Fruit fly (Drosophila melanogaster) whole organism, embryonic: Measurements from ENCODE around the gene CG34117.
A peak's percentile ranks its signal among the peaks of the same experiment; 100 is the strongest.

Source experiments
- Asciz ChIP-seq: fragments of 200-800 bp; sonication (Bioruptor generic); optimal IDR thresholded peaks from 2 replicates; lab custom pipeline; 2017; ENCODE audit warnings: missing biosample characterization, mild to moderate bottlenecking, missing genetic modification characterization, missing genetic modification reagents
- Bgb ChIP-seq: fragments of 200-800 bp; sonication (Bioruptor generic); IDR thresholded peaks from 2 replicates; pipeline ENCODE4 v1.3.6; 2022; ENCODE audit warnings: missing biosample characterization, missing genetic modification characterization; ENCODE audit not compliant: partially characterized antibody
- BtbVII ChIP-seq: fragments of 200-800 bp; sonication (Bioruptor generic); optimal IDR thresholded peaks from 3 replicates; lab custom pipeline; 2017; ENCODE audit warnings: missing biosample characterization, mild to moderate bottlenecking, missing genetic modification characterization
- CG10147 ChIP-seq: fragments of 200-800 bp; sonication (Bioruptor generic); optimal IDR thresholded peaks from 2 replicates; lab custom pipeline; 2019; ENCODE audit warnings: missing biosample characterization, mild to moderate bottlenecking, missing genetic modification characterization, moderate library complexity
- CG11456 ChIP-seq: fragments of 200-800 bp; sonication (Bioruptor generic); IDR thresholded peaks from 3 replicates; pipeline ENCODE4 v1.3.6; 2022; ENCODE audit warnings: missing biosample characterization, missing genetic modification characterization
- CG12769 ChIP-seq: fragments of 200-800 bp; sonication (Bioruptor generic); optimal IDR thresholded peaks from 2 replicates; lab custom pipeline; 2019; ENCODE audit warnings: missing biosample characterization, mild to moderate bottlenecking, missing genetic modification characterization, moderate library complexity
- CG14860 ChIP-seq: fragments of 200-800 bp; sonication (Bioruptor generic); IDR thresholded peaks from 3 replicates; pipeline ENCODE4 v1.3.6; 2022; ENCODE audit warnings: missing biosample characterization, missing genetic modification characterization; ENCODE audit not compliant: partially characterized antibody
- CG15514 ChIP-seq: fragments of 200-800 bp; sonication (Bioruptor generic); optimal IDR thresholded peaks from 3 replicates; lab custom pipeline; 2017; ENCODE audit warnings: missing biosample characterization, missing genetic modification characterization, mild to moderate bottlenecking, moderate library complexity, missing genetic modification reagents
- CG18476 ChIP-seq: fragments of 200-800 bp; sonication (Bioruptor generic); optimal IDR thresholded peaks from 2 replicates; lab custom pipeline; 2016; ENCODE audit warnings: missing biosample characterization, mild to moderate bottlenecking, missing genetic modification characterization
- CG2129 ChIP-seq: fragments of 200-800 bp; sonication (Bioruptor generic); IDR thresholded peaks from 2 replicates; pipeline ENCODE4 v1.3.6; 2022; ENCODE audit warnings: missing biosample characterization, missing genetic modification characterization; ENCODE audit not compliant: partially characterized antibody
- CG2199 ChIP-seq: fragments of 200-800 bp; sonication (Bioruptor generic); IDR thresholded peaks from 3 replicates; pipeline ENCODE4 v1.3.6; 2022; ENCODE audit warnings: missing biosample characterization, missing genetic modification characterization
- CG30431 ChIP-seq: fragments of 200-800 bp; sonication (Bioruptor generic); optimal IDR thresholded peaks from 2 replicates; lab custom pipeline; 2017; ENCODE audit warnings: missing biosample characterization, missing genetic modification characterization
- CG31224 ChIP-seq: fragments of 200-800 bp; sonication (Bioruptor generic); IDR thresholded peaks from 2 replicates; pipeline ENCODE4 v1.3.6; 2022; ENCODE audit warnings: missing biosample characterization, missing genetic modification characterization
- CG4424 ChIP-seq: fragments of 200-800 bp; sonication (Bioruptor generic); optimal IDR thresholded peaks from 3 replicates; lab custom pipeline; 2016; ENCODE audit warnings: missing biosample characterization, missing genetic modification characterization
- CG6854 ChIP-seq: fragments of 200-800 bp; sonication (Bioruptor generic); optimal IDR thresholded peaks from 3 replicates; lab custom pipeline; 2017; ENCODE audit warnings: missing biosample characterization, mild to moderate bottlenecking, missing genetic modification characterization
- CG8478 ChIP-seq: fragments of >200 bp; optimal IDR thresholded peaks from 2 replicates; lab custom pipeline; 2018
- Dip3 ChIP-seq: fragments of 200-800 bp; sonication (Bioruptor generic); optimal IDR thresholded peaks from 3 replicates; lab custom pipeline; 2016; ENCODE audit warnings: missing biosample characterization, missing genetic modification characterization
- Fer1 ChIP-seq: fragments of 200-800 bp; sonication (Bioruptor generic); optimal IDR thresholded peaks from 2 replicates; lab custom pipeline; 2017; ENCODE audit warnings: missing biosample characterization, mild to moderate bottlenecking, missing genetic modification characterization
- Hsf ChIP-seq: fragments of 200-800 bp; sonication (Bioruptor generic); optimal IDR thresholded peaks from 3 replicates; lab custom pipeline; 2016; ENCODE audit warnings: missing biosample characterization, missing genetic modification characterization
- MTF-1 ChIP-seq: fragments of 200-800 bp; sonication (Bioruptor generic); optimal IDR thresholded peaks from 2 replicates; lab custom pipeline; 2018; ENCODE audit warnings: missing biosample characterization, mild to moderate bottlenecking, missing genetic modification characterization, borderline replicate concordance
- Mad ChIP-seq: fragments of 200-800 bp; sonication (Bioruptor generic); optimal IDR thresholded peaks from 2 replicates; lab custom pipeline; 2016; ENCODE audit warnings: missing biosample characterization, missing genetic modification characterization
- Mes4 ChIP-seq: fragments of 200-800 bp; sonication (Bioruptor generic); optimal IDR thresholded peaks from 2 replicates; lab custom pipeline; 2016; ENCODE audit warnings: missing biosample characterization, missing genetic modification characterization
- Nf-YC ChIP-seq: fragments of 200-800 bp; optimal IDR thresholded peaks from 3 replicates; lab custom pipeline; 2019; ENCODE audit warnings: missing biosample characterization, mild to moderate bottlenecking, missing genetic modification characterization, moderate library complexity
- Optix ChIP-seq: fragments of 200-800 bp; sonication (Bioruptor generic); IDR thresholded peaks from 3 replicates; pipeline ENCODE4 v1.3.6; 2022; ENCODE audit warnings: missing biosample characterization, missing genetic modification characterization
- Six4 ChIP-seq: fragments of 200-800 bp; sonication (Bioruptor generic); optimal IDR thresholded peaks from 2 replicates; lab custom pipeline; 2016; ENCODE audit warnings: missing biosample characterization, missing genetic modification characterization
- Spps ChIP-seq: fragments of 200-800 bp; sonication (Bioruptor generic); optimal IDR thresholded peaks from 2 replicates; lab custom pipeline; 2018; ENCODE audit warnings: missing biosample characterization, mild to moderate bottlenecking, missing genetic modification characterization
- aop ChIP-seq: fragments of 200-800 bp; sonication (Bioruptor generic); IDR thresholded peaks from 2 replicates; pipeline ENCODE4 v1.3.6; 2022; ENCODE audit warnings: missing biosample characterization, missing genetic modification characterization
- bsh ChIP-seq, 2 experiments: fragments of 200-800 bp; sonication (Bioruptor generic); optimal IDR thresholded peaks; 2 replicates each; lab custom pipeline; 2017 to 2018; ENCODE audit warnings: mild to moderate bottlenecking in 2 of 2, missing biosample characterization in 2 of 2, missing genetic modification characterization in 2 of 2, moderate library complexity in 1 of 2
- caup ChIP-seq: fragments of 200-800 bp; sonication (Bioruptor generic); optimal IDR thresholded peaks from 3 replicates; lab custom pipeline; 2017; ENCODE audit warnings: missing biosample characterization, mild to moderate bottlenecking, missing genetic modification characterization, moderate library complexity; ENCODE audit not compliant: severe bottlenecking
- dysf ChIP-seq: fragments of 200-800 bp; sonication (Bioruptor generic); IDR thresholded peaks from 3 replicates; pipeline ENCODE4 v1.3.6; 2022; ENCODE audit warnings: missing biosample characterization, missing genetic modification characterization
- esg ChIP-seq: fragments of 200-800 bp; sonication (Bioruptor generic); conservative IDR thresholded peaks from 2 replicates; pipeline ENCODE4 v1.3.6; 2022; ENCODE audit warnings: missing biosample characterization, missing genetic modification characterization
- fd3F ChIP-seq: fragments of 200-800 bp; sonication (Bioruptor generic); optimal IDR thresholded peaks from 2 replicates; lab custom pipeline; 2018; ENCODE audit warnings: missing biosample characterization, mild to moderate bottlenecking, missing genetic modification characterization, moderate library complexity
- ftz-f1 ChIP-seq: fragments of 200-800 bp; sonication (Bioruptor generic); optimal IDR thresholded peaks from 2 replicates; lab custom pipeline; 2016; ENCODE audit warnings: missing biosample characterization, missing genetic modification characterization
- lmd ChIP-seq: fragments of 200-800 bp; sonication (Bioruptor generic); IDR thresholded peaks from 2 replicates; pipeline ENCODE4 v1.3.6; 2022; ENCODE audit warnings: missing biosample characterization, missing genetic modification characterization
- mirr ChIP-seq: fragments of 200-800 bp; sonication (Bioruptor generic); optimal IDR thresholded peaks from 3 replicates; lab custom pipeline; 2018; ENCODE audit warnings: missing biosample characterization, mild to moderate bottlenecking, missing genetic modification characterization
- nom ChIP-seq: fragments of 200-800 bp; sonication (Bioruptor generic); optimal IDR thresholded peaks from 2 replicates; lab custom pipeline; 2017; ENCODE audit warnings: missing biosample characterization, missing genetic modification characterization, mild to moderate bottlenecking, moderate library complexity, missing genetic modification reagents
- peb ChIP-seq: fragments of 200-800 bp; sonication (Bioruptor generic); IDR thresholded peaks from 2 replicates; pipeline ENCODE4 v1.3.6; 2022; ENCODE audit warnings: missing biosample characterization, missing genetic modification characterization
- pho ChIP-seq: fragments of 200-800 bp; sonication (Bioruptor generic); optimal IDR thresholded peaks from 2 replicates; lab custom pipeline; 2016; ENCODE audit warnings: missing biosample characterization, missing genetic modification characterization
- prd ChIP-seq, 3 experiments: fragments of >200 bp in 2 of 3; fragments of 200-800 bp in 1 of 3; sonication (Bioruptor generic) in 1 of 3; optimal IDR thresholded peaks in 2 of 3; IDR thresholded peaks in 1 of 3; 2 replicates in 2 of 3; 3 replicates in 1 of 3; pipeline versions ENCODE4 v1.3.6 to Lab custom; 2017 to 2022; ENCODE audit warnings: missing biosample characterization in 1 of 3, missing genetic modification characterization in 1 of 3
- repo ChIP-seq: fragments of 200-800 bp; sonication (Bioruptor generic); optimal IDR thresholded peaks from 2 replicates; lab custom pipeline; 2016; ENCODE audit warnings: missing biosample characterization, missing genetic modification characterization
- salm ChIP-seq: fragments of 200-800 bp; sonication (Bioruptor generic); optimal IDR thresholded peaks from 2 replicates; lab custom pipeline; 2018; ENCODE audit warnings: missing biosample characterization, mild to moderate bottlenecking, missing genetic modification characterization
- schlank ChIP-seq: fragments of 200-800 bp; sonication (Bioruptor generic); optimal IDR thresholded peaks from 2 replicates; lab custom pipeline; 2018; ENCODE audit warnings: missing biosample characterization, mild to moderate bottlenecking, missing genetic modification characterization
- sima ChIP-seq: fragments of 200-800 bp; sonication (Bioruptor generic); optimal IDR thresholded peaks from 2 replicates; lab custom pipeline; 2016; ENCODE audit warnings: missing biosample characterization, missing genetic modification characterization
- slp2 ChIP-seq: fragments of 200-800 bp; sonication (Bioruptor generic); optimal IDR thresholded peaks from 2 replicates; lab custom pipeline; 2016; ENCODE audit warnings: missing biosample characterization, missing genetic modification characterization
- so ChIP-seq: fragments of 200-800 bp; sonication (Bioruptor generic); IDR thresholded peaks from 3 replicates; pipeline ENCODE4 v1.3.6; 2022; ENCODE audit warnings: missing biosample characterization, missing genetic modification characterization
- sqz ChIP-seq: fragments of 200-800 bp; sonication (Bioruptor generic); optimal IDR thresholded peaks from 3 replicates; lab custom pipeline; 2018; ENCODE audit warnings: missing biosample characterization, mild to moderate bottlenecking, missing genetic modification characterization
- tin ChIP-seq: fragments of 200-800 bp; sonication (Bioruptor generic); optimal IDR thresholded peaks from 3 replicates; lab custom pipeline; 2016; ENCODE audit warnings: missing biosample characterization, missing genetic modification characterization
- tx ChIP-seq: fragments of 200-800 bp; sonication (Bioruptor generic); optimal IDR thresholded peaks from 2 replicates; lab custom pipeline; 2016; ENCODE audit warnings: missing biosample characterization, missing genetic modification characterization
- unpg ChIP-seq: fragments of 200-800 bp; sonication (Bioruptor generic); optimal IDR thresholded peaks from 3 replicates; lab custom pipeline; 2018; ENCODE audit warnings: missing biosample characterization, mild to moderate bottlenecking, missing genetic modification characterization, moderate library complexity
- yki ChIP-seq: fragments of >200 bp; optimal IDR thresholded peaks from 3 replicates; lab custom pipeline; 2018

Gene CG34117

dm6 chr3R:9428988-9429387, 29.1 kb upstream of the CG34117 start (continued):
- TF ChIP-seq salm (tag; lab: Kevin White, UChicago) (peak; percentile 63), prd (optimal IDR thresholded peaks at IDR 0.05; lab: Kevin White, UChicago) (no peak), prd (GFP tag; IDR thresholded peaks at IDR 0.05; lab: Robert Waterston, UW) (peak; percentile 54; the same call in 2 of the 3 replicates), Nf-YC (tag; lab: Kevin White, UChicago) (no peak), CG11456 (peak; percentile 79), CG8478 (no peak), pho (GFP tag; lab: Kevin White, UChicago) (peak; percentile 66), CG10147 (GFP tag; lab: Kevin White, UChicago) (peak; percentile 17), Optix (GFP tag; lab: Robert Waterston, UW) (0 out of 3 replicates have a peak, but pooled peaks have one; percentile 47), Spps (tag; lab: Kevin White, UChicago) (no peak), sqz (GFP tag; lab: Kevin White, UChicago) (peak; percentile 14), aop (no peak), bsh (GFP tag; optimal IDR thresholded peaks at IDR 0.05; lab: Kevin White, UChicago) (peak in 1 of 2 experiments; percentile 65), Mes4 (GFP tag; lab: Kevin White, UChicago) (no peak), slp2 (GFP tag; lab: Kevin White, UChicago) (no peak), MTF-1 (GFP tag; lab: Kevin White, UChicago) (peak; percentile 41), CG15514 (peak; percentile 81), tin (GFP tag; lab: Kevin White, UChicago) (peak; percentile 39), Asciz (GFP tag; lab: Kevin White, UChicago) (no peak), tx (GFP tag; lab: Kevin White, UChicago) (peak; percentile 29), ftz-f1 (GFP tag; lab: Kevin White, UChicago) (peak; percentile 4), Mad (GFP tag; lab: Kevin White, UChicago) (peak; percentile 38), dysf (GFP tag; lab: Robert Waterston, UW) (peak; percentile 75), fd3F (GFP tag; lab: Kevin White, UChicago) (peak; percentile 38), Hsf (GFP tag; lab: Kevin White, UChicago) (peak; percentile 44), schlank (tag; lab: Kevin White, UChicago) (peak; percentile 72), esg (GFP tag; lab: Robert Waterston, UW) (0 out of 2 replicates have a peak, but pooled peaks have one; percentile 37), CG2199 (no peak; the same call in 1 of the 3 replicates), mirr (GFP tag; lab: Kevin White, UChicago) (peak; percentile 70), CG6854 (GFP tag; lab: Kevin White, UChicago) (peak; percentile 68), CG2129 (GFP tag; lab: Robert Waterston, UW) (no peak), BtbVII (GFP tag; lab: Kevin White, UChicago) (peak; percentile 79), CG18476 (GFP tag; lab: Kevin White, UChicago) (peak; percentile 20), Bgb (no peak), Dip3 (GFP tag; lab: Kevin White, UChicago) (peak; percentile 66), peb (GFP tag; lab: Robert Waterston, UW) (no peak), sima (GFP tag; lab: Kevin White, UChicago) (peak; percentile 36), lmd (peak; percentile 67; the same call in 1 of the 2 replicates), Fer1 (GFP tag; lab: Kevin White, UChicago) (peak; percentile 87), repo (GFP tag; lab: Kevin White, UChicago) (peak; percentile 18), so (GFP tag; lab: Robert Waterston, UW) (0 out of 3 replicates have a peak, but pooled peaks have one; percentile 27), CG31224 (GFP tag; lab: Robert Waterston, UW) (peak; percentile 31; the same call in 1 of the 2 replicates), CG14860 (GFP tag; lab: Robert Waterston, UW) (no peak), yki (lab: Kevin White, UChicago) (no peak), nom (GFP tag; lab: Kevin White, UChicago) (peak; percentile 4), caup (GFP tag; lab: Kevin White, UChicago) (peak; percentile 79), Six4 (GFP tag; lab: Kevin White, UChicago) (peak; percentile 34), unpg (peak; percentile 55), CG12769 (peak; percentile 89), CG30431 (GFP tag; lab: Kevin White, UChicago) (no peak), CG4424 (GFP tag; lab: Kevin White, UChicago) (peak; percentile 7)
